Fruit fly (Drosophila melanogaster) whole organism, prepupa: ENCODE measurements around the gene CG18666.

Experiments
- CG10669 ChIP-seq: fragments of 200-800 bp; sonication (Bioruptor generic); optimal IDR thresholded peaks from 3 replicates; lab custom pipeline; 2018; ENCODE audit warnings: missing biosample characterization, mild to moderate bottlenecking, missing genetic modification characterization, moderate library complexity
- CG6808 ChIP-seq: fragments of 200-800 bp; sonication (Bioruptor generic); optimal IDR thresholded peaks from 3 replicates; lab custom pipeline; 2017; ENCODE audit warnings: missing biosample characterization, missing genetic modification characterization, mild to moderate bottlenecking, moderate library complexity, missing genetic modification reagents
- Ets96B ChIP-seq: fragments of 200-800 bp; optimal IDR thresholded peaks from 2 replicates; lab custom pipeline; 2019; ENCODE audit warnings: missing biosample characterization, mild to moderate bottlenecking, missing genetic modification characterization, moderate library complexity
- Sox102F ChIP-seq: fragments of 200-800 bp; sonication (Bioruptor generic); optimal IDR thresholded peaks from 2 replicates; lab custom pipeline; 2016; ENCODE audit warnings: missing biosample characterization, mild to moderate bottlenecking, missing genetic modification characterization
- spab ChIP-seq: fragments of 200-800 bp; sonication (Bioruptor generic); optimal IDR thresholded peaks from 2 replicates; lab custom pipeline; 2017; ENCODE audit warnings: missing biosample characterization, mild to moderate bottlenecking, missing genetic modification characterization, missing genetic modification reagents
- ss ChIP-seq, 2 experiments: fragments of 200-800 bp; sonication (Bioruptor generic); optimal IDR thresholded peaks; 2 replicates in 1 of 2; 3 replicates in 1 of 2; lab custom pipeline; 2017 to 2018; ENCODE audit warnings: mild to moderate bottlenecking in 2 of 2, missing biosample characterization in 2 of 2, missing genetic modification characterization in 2 of 2, moderate library complexity in 1 of 2

DNA sequence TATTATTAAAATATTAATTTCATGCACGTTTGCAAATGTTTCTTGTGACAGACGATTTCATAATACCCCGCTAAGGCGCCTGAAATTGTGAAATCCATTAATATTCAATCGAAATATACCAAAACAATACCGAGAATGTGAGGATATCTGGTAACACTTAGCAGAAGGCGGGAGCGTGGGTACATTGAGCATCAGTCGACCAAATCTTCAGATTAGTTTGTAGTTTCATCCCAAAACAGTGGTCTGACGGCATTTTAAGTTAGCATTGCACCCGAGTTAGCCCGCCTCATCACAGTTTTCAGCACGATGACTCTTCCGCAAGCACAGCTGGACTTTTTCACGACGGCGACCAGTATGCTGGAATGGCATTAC, 29.9 kb upstream of the CG18666 start, which contains the start of gene Nup154:
- TF ChIP-seq Ets96B: no peak
- no peak for TF ChIP-seq ss (GFP tag; optimal IDR thresholded peaks at IDR 0.05; lab: Kevin White, UChicago)
- no peak for TF ChIP-seq CG10669 (GFP tag; lab: Kevin White, UChicago)
- no peak for TF ChIP-seq CG6808 (GFP tag; lab: Kevin White, UChicago)
- no peak for TF ChIP-seq spab (GFP tag; lab: Kevin White, UChicago)
- no peak for TF ChIP-seq Sox102F (GFP tag; lab: Kevin White, UChicago)
